Worm (Caenorhabditis elegans): ENCODE measurements around the gene ptr-14.

DNA sequence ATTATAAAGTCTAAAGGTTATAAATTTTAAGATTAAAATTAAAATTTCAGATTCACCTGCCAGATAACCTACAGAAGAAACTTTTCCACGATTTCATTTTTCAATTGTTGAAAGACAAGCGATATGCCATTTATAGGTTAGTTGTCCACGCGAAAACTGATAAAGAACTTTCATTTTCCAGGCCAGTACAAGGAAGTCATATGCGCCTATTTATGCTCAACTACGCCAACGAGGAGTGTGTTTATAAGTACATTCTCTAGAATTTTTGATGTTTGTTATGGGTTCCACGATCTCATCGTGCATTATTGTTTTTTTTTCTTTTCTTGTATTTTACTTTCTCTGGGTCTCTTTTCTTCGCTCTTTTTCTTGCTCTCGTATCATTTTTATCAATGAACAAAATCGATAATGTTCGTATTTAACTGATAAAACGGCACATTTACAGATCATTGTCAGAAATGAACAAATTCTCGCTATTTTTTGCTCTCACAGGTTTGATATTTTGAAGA is 8.6 kb upstream of the ptr-14 start, which contains the start of gene R09H10.3:
- no peak for TF ChIP-seq zag-1 (tag; optimal IDR thresholded peaks at IDR 0.05)
- TF ChIP-seq unc-62 (GFP tag; optimal IDR thresholded peaks at IDR 0.05): no peak
- no peak for TF ChIP-seq mdl-1 (tag; optimal IDR thresholded peaks at IDR 0.05)
- TF ChIP-seq ztf-11 (tag; optimal IDR thresholded peaks at IDR 0.05): no peak
- TF ChIP-seq lsy-2 (tag; optimal IDR thresholded peaks at IDR 0.05): no peak
- no peak for TF ChIP-seq nhr-76 (tag; optimal IDR thresholded peaks at IDR 0.05)
- TF ChIP-seq tbx-2 (tag; optimal IDR thresholded peaks at IDR 0.05): no peak
